Worm (Caenorhabditis elegans) whole organism, young adult: ENCODE measurements around the gene lrr-1.
A peak's percentile ranks its signal among the peaks of the same experiment; 100 is the strongest.

ENCODE experiments used
- C17E4.6 ChIP-seq: fragments of 200-800 bp; sonication (Bioruptor generic); IDR thresholded peaks from 2 replicates; pipeline ENCODE4 v1.3.6; 2022; ENCODE audit warnings: missing genetic modification reagents, missing genetic modification characterization, missing compliant biosample characterization
- F33H1.4 ChIP-seq: fragments of 200-800 bp; sonication (Bioruptor generic); IDR thresholded peaks from 2 replicates; pipeline ENCODE4 v1.3.6; 2022; ENCODE audit warnings: missing genetic modification reagents, missing genetic modification characterization, missing compliant biosample characterization
- F37B4.10 ChIP-seq: fragments of 200-800 bp; sonication (Bioruptor generic); IDR thresholded peaks from 2 replicates; pipeline ENCODE4 v1.3.6; 2022; ENCODE audit warnings: missing genetic modification characterization, missing compliant biosample characterization
- F49E8.2 ChIP-seq: sonication (generic microtip); optimal IDR thresholded peaks from 3 replicates; lab custom pipeline; 2017; ENCODE audit warnings: missing genetic modification characterization, mild to moderate bottlenecking, missing compliant biosample characterization, antibody characterized with exemption, moderate library complexity; ENCODE audit not compliant: insufficient read depth
- K12H6.12 ChIP-seq: fragments of 200-800 bp; sonication (Bioruptor generic); optimal IDR thresholded peaks from 2 replicates; lab custom pipeline; 2018; ENCODE audit warnings: mild to moderate bottlenecking, missing genetic modification characterization, missing compliant biosample characterization
- T07F8.4 ChIP-seq: sonication (generic microtip); optimal IDR thresholded peaks from 2 replicates; lab custom pipeline; 2016; ENCODE audit warnings: mild to moderate bottlenecking, missing genetic modification characterization, moderate library complexity, missing compliant biosample characterization
- Y53F4B.3 ChIP-seq: fragments of 200-800 bp; sonication (Bioruptor generic); IDR thresholded peaks from 2 replicates; pipeline ENCODE4 v1.3.6; 2022; ENCODE audit warnings: missing genetic modification reagents, missing genetic modification characterization, missing compliant biosample characterization
- akir-1 ChIP-seq: fragments of 200-800 bp; sonication (Bioruptor generic); optimal IDR thresholded peaks from 2 replicates; lab custom pipeline; 2018; ENCODE audit warnings: mild to moderate bottlenecking, missing genetic modification characterization, moderate library complexity, missing compliant biosample characterization
- attf-3 ChIP-seq: fragments of 200-800 bp; sonication (Bioruptor generic); conservative IDR thresholded peaks from 2 replicates; pipeline ENCODE4 v1.3.6; 2022; ENCODE audit warnings: missing genetic modification reagents, missing genetic modification characterization, missing compliant biosample characterization
- attf-5 ChIP-seq: fragments of 200-800 bp; sonication (Bioruptor generic); optimal IDR thresholded peaks from 2 replicates; lab custom pipeline; 2018; ENCODE audit warnings: mild to moderate bottlenecking, missing genetic modification characterization, missing compliant biosample characterization
- bed-1 ChIP-seq: fragments of 200-800 bp; sonication (Bioruptor generic); IDR thresholded peaks from 2 replicates; pipeline ENCODE4 v1.3.6; 2022; ENCODE audit warnings: missing genetic modification reagents, missing genetic modification characterization, missing compliant biosample characterization
- bed-2 ChIP-seq: fragments of 200-800 bp; sonication (Bioruptor generic); IDR thresholded peaks from 2 replicates; pipeline ENCODE4 v1.3.6; 2022; ENCODE audit warnings: missing genetic modification reagents, missing genetic modification characterization, missing compliant biosample characterization
- ccch-3 ChIP-seq: fragments of 200-800 bp; sonication (Bioruptor generic); optimal IDR thresholded peaks from 2 replicates; lab custom pipeline; 2018; ENCODE audit warnings: mild to moderate bottlenecking, missing genetic modification characterization, missing compliant biosample characterization
- cebp-1 ChIP-seq, 2 experiments: fragments of 200-800 bp in 1 of 2; sonication (Bioruptor generic) in 1 of 2; sonication (generic microtip) in 1 of 2; IDR thresholded peaks in 1 of 2; optimal IDR thresholded peaks in 1 of 2; 2 replicates each; pipeline versions ENCODE4 v1.3.6 to Lab custom; 2017 to 2022; ENCODE audit warnings: missing compliant biosample characterization in 2 of 2, missing genetic modification characterization in 2 of 2, mild to moderate bottlenecking in 1 of 2, missing genetic modification reagents in 1 of 2, moderate library complexity in 1 of 2
- ceh-100 ChIP-seq: fragments of 200-800 bp; sonication (Bioruptor generic); IDR thresholded peaks from 2 replicates; pipeline ENCODE4 v1.3.6; 2022; ENCODE audit warnings: missing genetic modification reagents, missing genetic modification characterization, missing compliant biosample characterization
- ceh-27 ChIP-seq: fragments of 200-800 bp; sonication (Bioruptor generic); optimal IDR thresholded peaks from 2 replicates; lab custom pipeline; 2018; ENCODE audit warnings: mild to moderate bottlenecking, missing genetic modification characterization, moderate library complexity, missing compliant biosample characterization
- ceh-40 ChIP-seq: fragments of 200-800 bp; sonication (Bioruptor generic); IDR thresholded peaks from 2 replicates; pipeline ENCODE4 v1.3.6; 2022; ENCODE audit warnings: missing genetic modification characterization, missing compliant biosample characterization
- ceh-79 ChIP-seq: sonication (generic microtip); optimal IDR thresholded peaks from 2 replicates; lab custom pipeline; 2017; ENCODE audit warnings: mild to moderate bottlenecking, missing genetic modification characterization, missing compliant biosample characterization
- chd-7 ChIP-seq: sonication (generic microtip); optimal IDR thresholded peaks from 2 replicates; lab custom pipeline; 2016; ENCODE audit warnings: mild to moderate bottlenecking, missing genetic modification characterization, moderate library complexity, missing compliant biosample characterization
- die-1 ChIP-seq: sonication (generic microtip); optimal IDR thresholded peaks from 2 replicates; lab custom pipeline; 2016; ENCODE audit warnings: missing genotype, mild to moderate bottlenecking, missing genetic modification characterization, missing compliant biosample characterization
- dpff-1 ChIP-seq: sonication (generic microtip); optimal IDR thresholded peaks from 2 replicates; lab custom pipeline; 2017; ENCODE audit warnings: mild to moderate bottlenecking, missing genetic modification characterization, missing compliant biosample characterization
- gei-17 ChIP-seq: fragments of 200-800 bp; sonication (Bioruptor generic); optimal IDR thresholded peaks from 2 replicates; lab custom pipeline; 2018; ENCODE audit warnings: mild to moderate bottlenecking, missing genetic modification characterization, missing compliant biosample characterization
- hmg-1.2 ChIP-seq: fragments of 200-800 bp; sonication (Bioruptor generic); IDR thresholded peaks from 2 replicates; pipeline ENCODE4 v1.3.6; 2022; ENCODE audit warnings: missing genetic modification reagents, missing genetic modification characterization, missing compliant biosample characterization
- hmg-20 ChIP-seq: fragments of 200-800 bp; sonication (Bioruptor generic); IDR thresholded peaks from 2 replicates; pipeline ENCODE4 v1.3.6; 2022; ENCODE audit warnings: missing genetic modification reagents, missing genetic modification characterization, missing compliant biosample characterization
- hrde-1 ChIP-seq: sonication (generic microtip); optimal IDR thresholded peaks from 2 replicates; lab custom pipeline; 2016; ENCODE audit warnings: missing genetic modification characterization, mild to moderate bottlenecking, missing compliant biosample characterization, moderate library complexity, missing genotype, missing genetic modification reagents, borderline replicate concordance
- lag-1 ChIP-seq: fragments of 200-800 bp; sonication (Bioruptor generic); IDR thresholded peaks from 2 replicates; pipeline ENCODE4 v1.3.6; 2022; ENCODE audit warnings: missing genetic modification reagents, missing genetic modification characterization, missing compliant biosample characterization
- let-526 ChIP-seq: fragments of 200-800 bp; sonication (Bioruptor generic); IDR thresholded peaks from 2 replicates; pipeline ENCODE4 v1.3.6; 2022; ENCODE audit warnings: missing genetic modification reagents, missing genetic modification characterization, missing compliant biosample characterization
- let-607 ChIP-seq, 2 experiments: fragments of 200-800 bp in 1 of 2; sonication (Bioruptor generic) in 1 of 2; sonication (generic microtip) in 1 of 2; optimal IDR thresholded peaks; 2 replicates each; lab custom pipeline; 2016 to 2018; ENCODE audit warnings: mild to moderate bottlenecking in 2 of 2, missing compliant biosample characterization in 2 of 2, missing genetic modification characterization in 2 of 2, moderate library complexity in 2 of 2, missing genotype in 1 of 2
- lin-26 ChIP-seq: fragments of 200-800 bp; sonication (Bioruptor generic); IDR thresholded peaks from 2 replicates; pipeline ENCODE4 v1.3.6; 2022; ENCODE audit warnings: missing genetic modification reagents, missing genetic modification characterization, missing compliant biosample characterization
- lin-54 ChIP-seq: fragments of 200-800 bp; sonication (Bioruptor generic); optimal IDR thresholded peaks from 2 replicates; lab custom pipeline; 2018; ENCODE audit warnings: mild to moderate bottlenecking, missing genetic modification characterization, missing compliant biosample characterization
- lir-1 ChIP-seq: fragments of 200-800 bp; sonication (Bioruptor generic); conservative IDR thresholded peaks from 2 replicates; pipeline ENCODE4 v1.3.6; 2022; ENCODE audit warnings: missing genetic modification reagents, missing genetic modification characterization, missing compliant biosample characterization
- mcd-1 ChIP-seq: fragments of 200-800 bp; sonication (Bioruptor generic); IDR thresholded peaks from 2 replicates; pipeline ENCODE4 v1.3.6; 2022; ENCODE audit warnings: missing genetic modification reagents, missing genetic modification characterization, missing compliant biosample characterization
- mes-4 ChIP-seq: sonication (generic microtip); optimal IDR thresholded peaks from 2 replicates; lab custom pipeline; 2016; ENCODE audit warnings: missing genotype, missing genetic modification characterization, missing compliant biosample characterization
- mxl-1 ChIP-seq: sonication (generic microtip); optimal IDR thresholded peaks from 2 replicates; lab custom pipeline; 2016; ENCODE audit warnings: missing genetic modification characterization, missing compliant biosample characterization
- nfya-2 ChIP-seq: fragments of 200-800 bp; sonication (Bioruptor generic); IDR thresholded peaks from 2 replicates; pipeline ENCODE4 v1.3.6; 2022; ENCODE audit warnings: missing genetic modification reagents, missing genetic modification characterization, missing compliant biosample characterization
- nhr-179 ChIP-seq: sonication (generic microtip); optimal IDR thresholded peaks from 2 replicates; lab custom pipeline; 2016; ENCODE audit warnings: mild to moderate bottlenecking, missing genetic modification characterization, missing compliant biosample characterization
- nhr-90 ChIP-seq: sonication (generic microtip); optimal IDR thresholded peaks from 2 replicates; lab custom pipeline; 2016; ENCODE audit warnings: missing genotype, mild to moderate bottlenecking, missing genetic modification characterization, missing compliant biosample characterization
- pbrm-1 ChIP-seq: fragments of 200-800 bp; sonication (Bioruptor generic); IDR thresholded peaks from 2 replicates; pipeline ENCODE4 v1.3.6; 2022; ENCODE audit warnings: missing genetic modification reagents, missing genetic modification characterization, missing compliant biosample characterization
- rcor-1 ChIP-seq: fragments of 200-800 bp; sonication (Bioruptor generic); IDR thresholded peaks from 2 replicates; pipeline ENCODE4 v1.3.6; 2022; ENCODE audit warnings: missing genetic modification reagents, missing genetic modification characterization, missing compliant biosample characterization
- rec-8 ChIP-seq, 2 experiments: sonication (generic microtip); optimal IDR thresholded peaks; 2 replicates each; lab custom pipeline; 2016; ENCODE audit warnings: mild to moderate bottlenecking in 2 of 2, missing genetic modification characterization in 2 of 2, missing genetic modification reagents in 2 of 2, missing genotype in 2 of 2, missing biosample characterization in 1 of 2, missing compliant biosample characterization in 1 of 2, moderate library complexity in 1 of 2
- repo-1 ChIP-seq: sonication (generic microtip); optimal IDR thresholded peaks from 2 replicates; lab custom pipeline; 2017; ENCODE audit warnings: mild to moderate bottlenecking, missing genetic modification characterization, missing compliant biosample characterization
- sea-2 ChIP-seq: fragments of 200-800 bp; sonication (Bioruptor generic); IDR thresholded peaks from 2 replicates; pipeline ENCODE4 v1.3.6; 2022; ENCODE audit warnings: missing genetic modification characterization, missing compliant biosample characterization
- snpc-4 ChIP-seq, 5 experiments: fragments of 150-350 bp in 1 of 5; sonication (generic microtip) in 4 of 5; optimal IDR thresholded peaks; 2 replicates each; lab custom pipeline; 2014 to 2018; ENCODE audit warnings: missing genetic modification characterization in 5 of 5, missing biosample characterization in 3 of 5, antibody characterized with exemption in 2 of 5, mild to moderate bottlenecking in 2 of 5, missing compliant biosample characterization in 2 of 5, missing genotype in 2 of 5, moderate library complexity in 2 of 5, missing genetic modification reagents in 1 of 5
- somi-1 ChIP-seq: fragments of 200-800 bp; sonication (Bioruptor generic); optimal IDR thresholded peaks from 2 replicates; lab custom pipeline; 2018; ENCODE audit warnings: mild to moderate bottlenecking, missing genetic modification characterization, missing compliant biosample characterization
- unc-130 ChIP-seq: sonication (generic microtip); optimal IDR thresholded peaks from 2 replicates; lab custom pipeline; 2016; ENCODE audit warnings: missing genetic modification reagents, missing genetic modification characterization, missing compliant biosample characterization
- xnd-1 ChIP-seq: sonication (generic microtip); optimal IDR thresholded peaks from 2 replicates; lab custom pipeline; 2016; ENCODE audit warnings: missing genotype, missing genetic modification reagents, missing genetic modification characterization, missing compliant biosample characterization
- ztf-22 ChIP-seq: fragments of 200-800 bp; sonication (Bioruptor generic); optimal IDR thresholded peaks from 2 replicates; lab custom pipeline; 2018; ENCODE audit warnings: mild to moderate bottlenecking, missing genetic modification characterization, moderate library complexity, missing compliant biosample characterization
- ztf-25 ChIP-seq: fragments of 200-800 bp; sonication (Bioruptor generic); IDR thresholded peaks from 2 replicates; pipeline ENCODE4 v1.3.6; 2022; ENCODE audit warnings: missing genetic modification reagents, missing genetic modification characterization, missing compliant biosample characterization

The lrr-1 gene

ce11 chrII:4999122-4999521, 37.1 kb downstream of the lrr-1 start, which contains the start of gene citk-2 (continued):
- TF ChIP-seq Y53F4B.3 = no peak
- no peak for TF ChIP-seq C17E4.6 (GFP tag; lab: Robert Waterston, UW)
- no peak for TF ChIP-seq ceh-79 (tag; lab: Kevin White, UChicago)
- TF ChIP-seq lin-54 (GFP tag; lab: Kevin White, UChicago) = peak; percentile 97
- TF ChIP-seq nhr-179 (tag; lab: Kevin White, UChicago) = no peak
- TF ChIP-seq let-607 (tag; optimal IDR thresholded peaks at IDR 0.05; lab: Kevin White, UChicago) = no peak
- TF ChIP-seq ceh-100 (GFP tag; lab: Robert Waterston, UW) = peak; percentile 73
- no peak for TF ChIP-seq xnd-1 (tag; lab: Kevin White, UChicago)
- TF ChIP-seq bed-1 (GFP tag; lab: Robert Waterston, UW) = no peak
- TF ChIP-seq lir-1 (GFP tag; lab: Robert Waterston, UW) = no peak
- no peak for TF ChIP-seq nfya-2
- TF ChIP-seq gei-17 (GFP tag; lab: Kevin White, UChicago) = no peak
- no peak for TF ChIP-seq hrde-1 (tag; lab: Kevin White, UChicago)
- TF ChIP-seq F37B4.10 (GFP tag; lab: Robert Waterston, UW) = no peak
- no peak for TF ChIP-seq unc-130 (GFP tag; lab: Kevin White, UChicago)
- TF ChIP-seq ceh-27 (GFP tag; lab: Kevin White, UChicago) = peak; percentile 72
- no peak for TF ChIP-seq ccch-3
- TF ChIP-seq bed-2 (GFP tag; lab: Robert Waterston, UW) = no peak
- no peak for TF ChIP-seq akir-1 (GFP tag; lab: Kevin White, UChicago)
- TF ChIP-seq lag-1 (GFP tag; lab: Robert Waterston, UW) = no peak
- TF ChIP-seq attf-3 (GFP tag; lab: Robert Waterston, UW) = peak; percentile 30; the same call in 1 of the 2 replicates
- no peak for TF ChIP-seq somi-1 (GFP tag; lab: Kevin White, UChicago)
- no peak for TF ChIP-seq cebp-1 (GFP tag; IDR thresholded peaks at IDR 0.05; lab: Robert Waterston, UW)
- no peak for TF ChIP-seq cebp-1 (tag; optimal IDR thresholded peaks at IDR 0.05; lab: Kevin White, UChicago)
- TF ChIP-seq ztf-25 = no peak
- no peak for TF ChIP-seq snpc-4 (GFP tag; optimal IDR thresholded peaks at IDR 0.05; lab: Kevin White, UChicago)
- TF ChIP-seq snpc-4 (tag; optimal IDR thresholded peaks at IDR 0.05; lab: Kevin White, UChicago) = peak in 1 of 4 experiments; percentile 46
- TF ChIP-seq let-526 (GFP tag; lab: Robert Waterston, UW) = no peak
- no peak for TF ChIP-seq mxl-1
- TF ChIP-seq die-1 (tag; lab: Kevin White, UChicago) = no peak
- TF ChIP-seq F33H1.4 = peak; percentile 59
- peak; percentile 97 for TF ChIP-seq hmg-1.2 (GFP tag; lab: Robert Waterston, UW)
- no peak for TF ChIP-seq mes-4
- no peak for TF ChIP-seq lin-26
- TF ChIP-seq sea-2 = no peak
- no peak for TF ChIP-seq chd-7
- no peak for TF ChIP-seq T07F8.4 (tag; lab: Kevin White, UChicago)
- TF ChIP-seq rec-8 (tag; optimal IDR thresholded peaks at IDR 0.05; lab: Kevin White, UChicago) = no peak
- TF ChIP-seq ztf-22 (GFP tag; lab: Kevin White, UChicago) = no peak
- TF ChIP-seq mcd-1 (GFP tag; lab: Robert Waterston, UW) = peak; percentile 79
- peak; percentile 47 for TF ChIP-seq rcor-1 (GFP tag; lab: Robert Waterston, UW)
- TF ChIP-seq attf-5 (GFP tag; lab: Kevin White, UChicago) = peak; percentile 19
- no peak for TF ChIP-seq ceh-40 (GFP tag; lab: Robert Waterston, UW)
- TF ChIP-seq nhr-90 (tag; lab: Kevin White, UChicago) = no peak
- TF ChIP-seq dpff-1 (tag; lab: Kevin White, UChicago) = no peak
- TF ChIP-seq repo-1 = no peak
- 0 out of 2 replicates have a peak, but pooled peaks have one; percentile 42 for TF ChIP-seq pbrm-1 (GFP tag; lab: Robert Waterston, UW)
- no peak for TF ChIP-seq F49E8.2
- TF ChIP-seq K12H6.12 = no peak
- TF ChIP-seq hmg-20 (GFP tag; lab: Robert Waterston, UW) = no peak
